Fruit fly (Drosophila melanogaster): Measurements from ENCODE around the gene CG10175.
A peak's percentile ranks its signal among the peaks of the same experiment; 100 is the strongest.

CG10175 gene

DNA sequence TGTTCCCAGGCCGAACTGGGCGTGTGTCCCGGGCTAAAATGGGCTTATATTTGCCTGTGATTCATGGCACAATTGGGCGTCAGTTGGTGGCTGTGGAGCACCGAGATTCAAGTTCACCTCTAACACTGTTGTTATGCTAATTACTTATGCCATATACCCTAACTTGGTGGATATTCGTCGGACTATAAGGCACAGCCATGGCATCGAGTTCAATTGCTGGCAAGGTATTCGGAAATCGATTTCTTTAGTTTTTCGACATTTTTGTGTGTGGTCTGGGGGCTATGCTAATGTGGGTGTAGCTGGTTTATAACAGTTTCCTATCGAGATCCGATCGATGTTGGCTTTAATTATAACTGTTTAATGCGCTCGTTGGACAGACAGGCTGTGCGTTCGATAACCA lies 4.7 kb downstream of the CG10175 start (continued):
- TF ChIP-seq CG2116 (GFP tag; optimal IDR thresholded peaks at IDR 0.05), result no peak
- TF ChIP-seq CG30403 (GFP tag; optimal IDR thresholded peaks at IDR 0.05), result peak; percentile 9
- TF ChIP-seq CG3726 (GFP tag; IDR thresholded peaks at IDR 0.05), result no peak
- peak; percentile 75 for TF ChIP-seq CG12769 (tag; optimal IDR thresholded peaks at IDR 0.05)
- no peak for TF ChIP-seq run (tag; optimal IDR thresholded peaks at IDR 0.05)
- no peak for TF ChIP-seq CG15514 (GFP tag; optimal IDR thresholded peaks at IDR 0.05)
- TF ChIP-seq D (optimal IDR thresholded peaks at IDR 0.05), result no peak
- no peak for TF ChIP-seq D (GFP tag; optimal IDR thresholded peaks at IDR 0.05)
- no peak for TF ChIP-seq en (GFP tag; optimal IDR thresholded peaks at IDR 0.05)
- no peak for TF ChIP-seq Oaz (GFP tag; IDR thresholded peaks at IDR 0.05)
- TF ChIP-seq HmgZ (tag; optimal IDR thresholded peaks at IDR 0.05), result no peak
- no peak for TF ChIP-seq ro (GFP tag; IDR thresholded peaks at IDR 0.05)
- peak; percentile 16 for TF ChIP-seq CG18599 (GFP tag; optimal IDR thresholded peaks at IDR 0.05)
- peak; percentile 74 for TF ChIP-seq Rfx (GFP tag; IDR thresholded peaks at IDR 0.05)
- no peak for TF ChIP-seq z (GFP tag; IDR thresholded peaks at IDR 0.05)
- peak; percentile 28 for TF ChIP-seq pb (GFP tag; optimal IDR thresholded peaks at IDR 0.05)
- TF ChIP-seq Mrtf (GFP tag; IDR thresholded peaks at IDR 0.05), result peak; percentile 28; the same call in 1 of the 3 replicates
- TF ChIP-seq Dref (GFP tag; IDR thresholded peaks at IDR 0.05), result no peak
- TF ChIP-seq Fer1 (GFP tag; optimal IDR thresholded peaks at IDR 0.05), result no peak
- TF ChIP-seq dmrt99B (tag; optimal IDR thresholded peaks at IDR 0.05), result peak; percentile 27
- no peak for TF ChIP-seq twi (tag; optimal IDR thresholded peaks at IDR 0.05)
- TF ChIP-seq CG18011 (GFP tag; optimal IDR thresholded peaks at IDR 0.05), result no peak
- peak; percentile 19 for TF ChIP-seq Sox102F (GFP tag; optimal IDR thresholded peaks at IDR 0.05)
- TF ChIP-seq CoRest (tag; optimal IDR thresholded peaks at IDR 0.05), result no peak
- no peak for TF ChIP-seq CG10959 (GFP tag; IDR thresholded peaks at IDR 0.05)
- no peak for TF ChIP-seq CG2678 (tag; optimal IDR thresholded peaks at IDR 0.05)
- peak; percentile 54; the same call in 1 of the 2 replicates for TF ChIP-seq CG14014 (GFP tag; IDR thresholded peaks at IDR 0.05)
- no peak for TF ChIP-seq CG8388 (GFP tag; optimal IDR thresholded peaks at IDR 0.05)
- peak; percentile 13 for TF ChIP-seq Meics (GFP tag; optimal IDR thresholded peaks at IDR 0.05)
- TF ChIP-seq bowl (GFP tag; IDR thresholded peaks at IDR 0.05), result no peak

DNA sequence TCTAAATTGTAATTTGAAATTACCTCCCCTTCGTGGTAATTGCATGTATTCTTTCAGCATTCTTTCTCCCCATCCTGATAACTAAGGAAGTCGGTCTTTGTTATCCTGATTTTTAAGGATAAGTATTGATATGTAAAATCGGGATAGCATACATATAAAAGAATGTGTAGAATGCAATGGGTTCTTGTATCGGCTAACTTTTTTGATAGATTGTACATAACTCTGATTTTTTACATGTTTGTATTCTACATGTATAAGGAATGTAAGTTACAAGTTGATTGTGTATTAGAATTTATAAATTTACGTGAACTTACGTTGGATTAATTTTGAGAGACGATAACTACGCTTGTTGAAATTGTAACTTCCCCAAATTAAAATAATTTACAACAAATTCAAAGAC lies 8.5 kb downstream of the CG10175 start:
- TF ChIP-seq CG4730 (GFP tag; IDR thresholded peaks at IDR 0.05) (no peak), jing (GFP tag; optimal IDR thresholded peaks at IDR 0.05) (no peak), CTCF (GFP tag; optimal IDR thresholded peaks at IDR 0.05) (peak; percentile 81), CG13894 (tag; optimal IDR thresholded peaks at IDR 0.05) (no peak), CG10147 (GFP tag; optimal IDR thresholded peaks at IDR 0.05) (no peak), BEAF-32 (GFP tag; optimal IDR thresholded peaks at IDR 0.05) (no peak), CG14860 (GFP tag; IDR thresholded peaks at IDR 0.05; ENCODE audit: partially characterized antibody) (peak; percentile 46; the same call in 1 of the 3 replicates), CG1603 (tag; optimal IDR thresholded peaks at IDR 0.05) (no peak), p53 (GFP tag; optimal IDR thresholded peaks at IDR 0.05) (no peak), inv (GFP tag; IDR thresholded peaks at IDR 0.05; ENCODE audit: partially characterized antibody) (peak; percentile 42; the same call in 1 of the 2 replicates), CG17612 (GFP tag; IDR thresholded peaks at IDR 0.05) (no peak), CG3838 (GFP tag; optimal IDR thresholded peaks at IDR 0.05) (no peak), lmd (GFP tag; IDR thresholded peaks at IDR 0.05) (no peak), al (GFP tag; IDR thresholded peaks at IDR 0.05) (no peak), Poxn (GFP tag; IDR thresholded peaks at IDR 0.05) (no peak), kni (GFP tag; optimal IDR thresholded peaks at IDR 0.05) (no peak), CG8290 (GFP tag; optimal IDR thresholded peaks at IDR 0.05) (no peak), CG8290 (tag; optimal IDR thresholded peaks at IDR 0.05) (no peak), crc (GFP tag; optimal IDR thresholded peaks at IDR 0.05) (no peak), CG30403 (GFP tag; optimal IDR thresholded peaks at IDR 0.05) (no peak), Bgb (GFP tag; IDR thresholded peaks at IDR 0.05; ENCODE audit: partially characterized antibody) (peak; percentile 78), CG6683 (GFP tag; optimal IDR thresholded peaks at IDR 0.05) (no peak), CG12942 (GFP tag; optimal IDR thresholded peaks at IDR 0.05) (no peak), Xbp1 (GFP tag; optimal IDR thresholded peaks at IDR 0.05) (no peak)
